Worm (Caenorhabditis elegans) whole organism, early embryonic: ENCODE data around the gene Y17G9B.8.

Experiments
- B0310.2 ChIP-seq: sonication (generic microtip); optimal IDR thresholded peaks from 2 replicates; lab custom pipeline; 2016; ENCODE audit warnings: mild to moderate bottlenecking, missing genetic modification characterization, missing compliant biosample characterization
- F13C5.2 ChIP-seq: sonication (generic microtip); optimal IDR thresholded peaks from 2 replicates; lab custom pipeline; 2017; ENCODE audit warnings: mild to moderate bottlenecking, missing genetic modification characterization, inconsistent platforms, missing compliant biosample characterization
- ama-1 ChIP-seq: fragments of 150-350 bp; optimal IDR thresholded peaks from 2 replicates; lab custom pipeline; 2014
- ceh-13 ChIP-seq: fragments of 200-800 bp; sonication (Bioruptor generic); optimal IDR thresholded peaks from 2 replicates; lab custom pipeline; 2018; ENCODE audit warnings: mild to moderate bottlenecking, missing genetic modification characterization, missing compliant biosample characterization
- ceh-36 ChIP-seq: sonication (generic microtip); optimal IDR thresholded peaks from 2 replicates; lab custom pipeline; 2016; ENCODE audit warnings: missing genetic modification characterization, inconsistent platforms, missing compliant biosample characterization
- ets-7 ChIP-seq: sonication (generic microtip); optimal IDR thresholded peaks from 2 replicates; lab custom pipeline; 2016; ENCODE audit warnings: missing genotype, missing genetic modification characterization, missing compliant biosample characterization
- flt-1 ChIP-seq: fragments of 200-800 bp; sonication (Bioruptor generic); IDR thresholded peaks from 2 replicates; pipeline ENCODE4 v1.3.6; 2022; ENCODE audit warnings: missing genetic modification characterization, missing compliant biosample characterization
- hmbx-1 ChIP-seq: sonication (generic microtip); optimal IDR thresholded peaks from 2 replicates; lab custom pipeline; 2016; ENCODE audit warnings: mild to moderate bottlenecking, missing genetic modification characterization, missing compliant biosample characterization
- scrt-1 ChIP-seq: fragments of 200-800 bp; sonication (Bioruptor generic); IDR thresholded peaks from 2 replicates; pipeline ENCODE4 v1.3.6; 2022; ENCODE audit warnings: missing genetic modification characterization, missing compliant biosample characterization
- tbx-37 ChIP-seq: fragments of 200-800 bp; sonication (Bioruptor generic); conservative IDR thresholded peaks from 2 replicates; pipeline ENCODE4 v1.3.6; 2022; ENCODE audit warnings: missing genetic modification reagents, missing genetic modification characterization, missing compliant biosample characterization

DNA sequence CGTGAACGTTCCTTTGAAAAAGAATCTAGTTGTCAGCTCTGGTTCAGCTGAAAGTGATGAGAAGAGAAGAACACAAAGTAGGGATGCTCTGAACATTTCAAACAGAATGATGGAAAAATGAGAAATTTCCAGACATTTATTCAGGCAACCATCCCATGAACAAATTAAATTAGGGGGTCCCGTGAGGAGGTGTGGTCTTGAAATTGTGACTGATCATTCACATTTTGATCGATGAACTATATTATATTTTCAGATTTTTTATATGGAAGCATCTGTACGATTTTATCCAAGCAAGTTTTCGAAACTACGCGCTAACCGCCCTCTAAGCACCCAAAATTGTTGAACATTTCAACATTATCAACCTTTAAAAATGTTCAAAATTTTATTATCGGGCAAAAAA lies 17.4 kb upstream of the Y17G9B.8 start, which contains the start of gene R11E3.19:
- TF ChIP-seq ceh-36 (no peak), tbx-37 (no peak), flt-1 (GFP tag; lab: Robert Waterston, UW) (no peak), ama-1 (lab: Kevin White, UChicago) (no peak), scrt-1 (GFP tag; lab: Robert Waterston, UW) (no peak), F13C5.2 (tag; lab: Kevin White, UChicago) (no peak), ceh-13 (GFP tag; lab: Kevin White, UChicago) (no peak), hmbx-1 (tag; lab: Kevin White, UChicago) (no peak), B0310.2 (tag; lab: Kevin White, UChicago) (no peak), ets-7 (tag; lab: Kevin White, UChicago) (no peak)
